Worm (Caenorhabditis elegans) whole organism, L4/young adult: ENCODE results near the gene rga-9.

Experiments used
- W03F9.2 ChIP-seq: fragments of 150-350 bp; optimal IDR thresholded peaks from 2 replicates; lab custom pipeline; 2014; ENCODE audit warnings: missing biosample characterization, missing genetic modification characterization
- dao-5 ChIP-seq: sonication (generic microtip); optimal IDR thresholded peaks from 2 replicates; lab custom pipeline; 2016; ENCODE audit warnings: missing genotype, missing genetic modification characterization, moderate library complexity, missing compliant biosample characterization
- him-1 ChIP-seq: sonication (generic microtip); optimal IDR thresholded peaks from 2 replicates; lab custom pipeline; 2016; ENCODE audit warnings: missing genotype, missing genetic modification reagents, missing genetic modification characterization, missing compliant biosample characterization

The rga-9 gene

ce11 chrII:15268195-15268594, at the start of gene rga-9:
Gene rga-9, plus strand, starts transcription at chrII:15268210.
- TF ChIP-seq dao-5 (tag; lab: Kevin White, UChicago) (no peak), W03F9.2 (no peak), him-1 (tag; lab: Kevin White, UChicago) (no peak)

ce11 chrII:15218609-15219008, 49.4 kb upstream of the rga-9 start:
- TF ChIP-seq dao-5 (tag; lab: Kevin White, UChicago) = no peak
- no peak for TF ChIP-seq him-1 (tag; lab: Kevin White, UChicago)
- TF ChIP-seq W03F9.2 = no peak

- TF ChIP-seq him-1 (tag; lab: Kevin White, UChicago) (no peak), W03F9.2 (no peak), dao-5 (tag; lab: Kevin White, UChicago) (no peak)
Measured at ce11 chrII:15219033-15219432, 49.0 kb upstream of the rga-9 start.

- TF ChIP-seq dao-5 (tag; lab: Kevin White, UChicago) (no peak), W03F9.2 (no peak), him-1 (tag; lab: Kevin White, UChicago) (no peak)
Measured at ce11 chrII:15220116-15220515, 47.9 kb upstream of the rga-9 start.

- TF ChIP-seq W03F9.2 = no peak
- no peak for TF ChIP-seq dao-5 (tag; lab: Kevin White, UChicago)
- no peak for TF ChIP-seq him-1 (tag; lab: Kevin White, UChicago)
Measured at ce11 chrII:15226186-15226585, 41.8 kb upstream of the rga-9 start.

ce11 chrII:15226805-15227204, 41.2 kb upstream of the rga-9 start:
- TF ChIP-seq dao-5 (tag; lab: Kevin White, UChicago) (no peak), him-1 (tag; lab: Kevin White, UChicago) (no peak), W03F9.2 (no peak)

- TF ChIP-seq him-1 (tag; lab: Kevin White, UChicago) = no peak
- TF ChIP-seq W03F9.2 = no peak
- TF ChIP-seq dao-5 (tag; lab: Kevin White, UChicago) = no peak
Measured at ce11 chrII:15228005-15228404, 40.0 kb upstream of the rga-9 start.

- no peak for TF ChIP-seq him-1 (tag; lab: Kevin White, UChicago)
- no peak for TF ChIP-seq dao-5 (tag; lab: Kevin White, UChicago)
Measured at ce11 chrII:15229785-15230393, 38.1 kb upstream of the rga-9 start, which contains the start of gene spsb-2. Gene spsb-2, plus strand, starts transcription at chrII:15230343.

- TF ChIP-seq W03F9.2 (peak; percentile 75), dao-5 (tag; lab: Kevin White, UChicago) (no peak), him-1 (tag; lab: Kevin White, UChicago) (peak; percentile 5)
Measured at ce11 chrII:15232705-15233104, 35.3 kb upstream of the rga-9 start, which contains the start of gene Y46E12BL.2. Gene Y46E12BL.2, plus strand, starts transcription at chrII:15232947.

- no peak for TF ChIP-seq W03F9.2
- TF ChIP-seq dao-5 (tag; lab: Kevin White, UChicago) = no peak
- no peak for TF ChIP-seq him-1 (tag; lab: Kevin White, UChicago)
Measured at ce11 chrII:15233219-15233618, 34.8 kb upstream of the rga-9 start.

- TF ChIP-seq him-1 (tag; lab: Kevin White, UChicago) = no peak
Measured at ce11 chrII:15235597-15235996, 32.4 kb upstream of the rga-9 start.

ce11 chrII:15237160-15237559, 30.9 kb upstream of the rga-9 start:
- TF ChIP-seq him-1 (tag; lab: Kevin White, UChicago) (no peak), W03F9.2 (no peak), dao-5 (tag; lab: Kevin White, UChicago) (no peak)

- TF ChIP-seq him-1 (tag; lab: Kevin White, UChicago) (no peak), dao-5 (tag; lab: Kevin White, UChicago) (no peak)
Measured at ce11 chrII:15239681-15240080, 28.3 kb upstream of the rga-9 start.

ce11 chrII:15244870-15245269, 23.1 kb upstream of the rga-9 start:
- TF ChIP-seq dao-5 (tag; lab: Kevin White, UChicago) (no peak), him-1 (tag; lab: Kevin White, UChicago) (no peak), W03F9.2 (no peak)

ce11 chrII:15251593-15251992, 16.4 kb upstream of the rga-9 start, which contains the start of gene tig-3:
Gene tig-3, minus strand, starts transcription at chrII:15251792.
- TF ChIP-seq W03F9.2 (no peak), him-1 (tag; lab: Kevin White, UChicago) (no peak)
